Worm (Caenorhabditis elegans): ENCODE results near the gene D2023.6.

DNA sequence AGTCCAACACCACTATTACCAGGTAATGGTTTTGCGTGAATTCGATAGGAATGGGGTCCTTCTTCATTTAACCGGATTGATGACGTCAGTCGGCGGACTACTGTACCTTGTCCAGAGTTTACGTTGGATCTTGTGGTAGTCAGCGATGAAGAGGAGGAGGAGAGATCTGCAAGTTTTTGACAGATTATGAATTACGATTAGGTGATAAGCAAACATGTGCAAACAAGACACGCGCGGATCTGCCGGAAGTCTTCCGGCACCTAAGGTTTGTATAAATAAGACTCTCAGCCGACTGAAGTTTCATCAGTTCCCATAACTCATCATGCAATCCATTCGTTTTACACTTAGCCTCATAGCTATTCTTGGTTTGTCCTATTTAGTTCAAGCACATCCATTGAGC is 12.1 kb downstream of the D2023.6 start, which contains the start of gene idpb-5:
- TF ChIP-seq him-1 (tag; optimal IDR thresholded peaks at IDR 0.05) (no peak), W03F9.2 (tag; optimal IDR thresholded peaks at IDR 0.05) (no peak), dao-5 (tag; optimal IDR thresholded peaks at IDR 0.05) (no peak)
